Fruit fly (Drosophila melanogaster): Measurements from ENCODE around the gene pb.

pb gene

dm6 chr3R:6665117-6665654, 76.7 kb downstream of the pb start (continued):
- TF ChIP-seq Opbp (GFP tag; IDR thresholded peaks at IDR 0.05; ENCODE audit: partially characterized antibody), result no peak
- no peak for TF ChIP-seq PHDP (tag; optimal IDR thresholded peaks at IDR 0.05)
- TF ChIP-seq otp (GFP tag; IDR thresholded peaks at IDR 0.05), result peak; percentile 76; the same call in 2 of the 3 replicates
- no peak for TF ChIP-seq CG42726 (GFP tag; IDR thresholded peaks at IDR 0.05; ENCODE audit: partially characterized antibody)
- TF ChIP-seq wdn (GFP tag; IDR thresholded peaks at IDR 0.05), result no peak
- no peak for TF ChIP-seq wor (GFP tag; IDR thresholded peaks at IDR 0.05)
- TF ChIP-seq CG6765 (GFP tag; optimal IDR thresholded peaks at IDR 0.05), result no peak
- TF ChIP-seq CHES-1-like (GFP tag; optimal IDR thresholded peaks at IDR 0.05), result no peak
- no peak for TF ChIP-seq gcm2 (GFP tag; optimal IDR thresholded peaks at IDR 0.05)
- no peak for TF ChIP-seq BEAF-32 (GFP tag; optimal IDR thresholded peaks at IDR 0.05)
- no peak for TF ChIP-seq HLH4C (GFP tag; IDR thresholded peaks at IDR 0.05; ENCODE audit: partially characterized antibody)
- no peak for TF ChIP-seq CG4617 (GFP tag; optimal IDR thresholded peaks at IDR 0.05; ENCODE audit: borderline replicate concordance)
- TF ChIP-seq cg (GFP tag; optimal IDR thresholded peaks at IDR 0.05), result no peak
- 0 out of 3 replicates have a peak, but pooled peaks have one; percentile 51 for TF ChIP-seq CG6175 (GFP tag; IDR thresholded peaks at IDR 0.05)
- TF ChIP-seq Blimp-1 (GFP tag; optimal IDR thresholded peaks at IDR 0.05), result peak; percentile 37
- no peak for TF ChIP-seq Hr78 (GFP tag; optimal IDR thresholded peaks at IDR 0.05)
- TF ChIP-seq unpg (GFP tag; optimal IDR thresholded peaks at IDR 0.05), result no peak
- no peak for TF ChIP-seq CG11093 (GFP tag; IDR thresholded peaks at IDR 0.05)
- peak; percentile 66 for TF ChIP-seq zfh1 (GFP tag; IDR thresholded peaks at IDR 0.05)
- TF ChIP-seq da (GFP tag; optimal IDR thresholded peaks at IDR 0.05), result no peak
- no peak for TF ChIP-seq Hmx (GFP tag; optimal IDR thresholded peaks at IDR 0.05)
- no peak for TF ChIP-seq Lim3 (GFP tag; IDR thresholded peaks at IDR 0.05)
- no peak for TF ChIP-seq CG2129 (GFP tag; IDR thresholded peaks at IDR 0.05; ENCODE audit: partially characterized antibody)
- TF ChIP-seq dm (GFP tag; optimal IDR thresholded peaks at IDR 0.05), result no peak
- peak; percentile 71 for TF ChIP-seq CG15696 (tag; optimal IDR thresholded peaks at IDR 0.05)
- TF ChIP-seq Ets65A (GFP tag), result peak; percentile 42
- no peak for TF ChIP-seq Ptx1 (GFP tag; IDR thresholded peaks at IDR 0.05)
- TF ChIP-seq Hmr (GFP tag; optimal IDR thresholded peaks at IDR 0.05), result no peak
- no peak for TF ChIP-seq chn (GFP tag; optimal IDR thresholded peaks at IDR 0.05)
- no peak for TF ChIP-seq CG12104 (GFP tag; optimal IDR thresholded peaks at IDR 0.05)
- no peak for TF ChIP-seq Abd-B (GFP tag; optimal IDR thresholded peaks at IDR 0.05)
- TF ChIP-seq D19A (tag; optimal IDR thresholded peaks at IDR 0.05), result no peak
- TF ChIP-seq prd (optimal IDR thresholded peaks at IDR 0.05), result no peak
- peak; percentile 33; the same call in 1 of the 3 replicates for TF ChIP-seq prd (GFP tag; IDR thresholded peaks at IDR 0.05)
- peak; percentile 12 for TF ChIP-seq CG17359 (tag; optimal IDR thresholded peaks at IDR 0.05)
- peak; percentile 55 for TF ChIP-seq CG18262 (tag; optimal IDR thresholded peaks at IDR 0.05)
- no peak for TF ChIP-seq ash1 (GFP tag; optimal IDR thresholded peaks at IDR 0.05)
- 0 out of 3 replicates have a peak, but pooled peaks have one; percentile 10 for TF ChIP-seq CG17361 (GFP tag; IDR thresholded peaks at IDR 0.05)
- no peak for TF ChIP-seq chif (GFP tag; optimal IDR thresholded peaks at IDR 0.05)
- no peak for TF ChIP-seq phol (tag; optimal IDR thresholded peaks at IDR 0.05)
- no peak for TF ChIP-seq al (GFP tag; IDR thresholded peaks at IDR 0.05)
- TF ChIP-seq sc (optimal IDR thresholded peaks at IDR 0.05), result no peak
- peak; percentile 3 for TF ChIP-seq sc (GFP tag; optimal IDR thresholded peaks at IDR 0.05)
- peak; percentile 74 for TF ChIP-seq kni (GFP tag; optimal IDR thresholded peaks at IDR 0.05)
- TF ChIP-seq nerfin-2 (GFP tag; IDR thresholded peaks at IDR 0.05; ENCODE audit: partially characterized antibody), result no peak
- no peak for TF ChIP-seq CG7786 (GFP tag; optimal IDR thresholded peaks at IDR 0.05)
- TF ChIP-seq CG6254 (GFP tag; optimal IDR thresholded peaks at IDR 0.05), result no peak

Measured in whole organism, embryonic.